Fruit fly (Drosophila melanogaster) S2 (cell line): ENCODE measurements around the gene CG9636.

ENCODE experiments used
- CG8478 ChIP-seq: fragments of >200 bp; optimal IDR thresholded peaks from 2 replicates; lab custom pipeline; 2018
- CTCF ChIP-seq, 2 experiments: fragments of >200 bp; optimal IDR thresholded peaks; 2 replicates each; lab custom pipeline; 2018

- TF ChIP-seq CG8478 (lab: Kevin White, UChicago) (no peak), CTCF (optimal IDR thresholded peaks at IDR 0.05; lab: Kevin White, UChicago) (no peak)
Observed at dm6 chr3R:8195049-8195448, 48.5 kb downstream of the CG9636 start.
